Worm (Caenorhabditis elegans) whole organism, late embryonic: Measurements from ENCODE around the gene C45G9.11.

Experiments
- C38D4.7 ChIP-seq: fragments of 200-800 bp; sonication (Bioruptor generic); optimal IDR thresholded peaks from 2 replicates; lab custom pipeline; 2018; ENCODE audit warnings: mild to moderate bottlenecking, missing genetic modification characterization, moderate library complexity, missing compliant biosample characterization
- F13H6.1 ChIP-seq: sonication (generic microtip); optimal IDR thresholded peaks from 2 replicates; lab custom pipeline; 2016; ENCODE audit warnings: missing genetic modification characterization, missing compliant biosample characterization
- ahr-1 ChIP-seq: sonication (generic microtip); optimal IDR thresholded peaks from 2 replicates; lab custom pipeline; 2016; ENCODE audit warnings: missing genetic modification characterization, missing compliant biosample characterization
- ama-1 ChIP-seq: fragments of 150-350 bp; optimal IDR thresholded peaks from 2 replicates; lab custom pipeline; 2014
- ceh-14 ChIP-seq: sonication (generic microtip); optimal IDR thresholded peaks from 2 replicates; lab custom pipeline; 2016; ENCODE audit warnings: missing genotype, missing genetic modification characterization, missing compliant biosample characterization
- ceh-18 ChIP-seq: sonication (generic microtip); optimal IDR thresholded peaks from 2 replicates; lab custom pipeline; 2016; ENCODE audit warnings: missing genetic modification characterization, missing compliant biosample characterization
- ceh-19 ChIP-seq: fragments of 200-800 bp; sonication (Bioruptor generic); optimal IDR thresholded peaks from 2 replicates; lab custom pipeline; 2018; ENCODE audit warnings: mild to moderate bottlenecking, missing genetic modification characterization, missing compliant biosample characterization
- ceh-2 ChIP-seq: sonication (generic microtip); optimal IDR thresholded peaks from 2 replicates; lab custom pipeline; 2016; ENCODE audit warnings: missing genotype, missing genetic modification characterization, missing compliant biosample characterization
- ceh-22 ChIP-seq: sonication (generic microtip); optimal IDR thresholded peaks from 2 replicates; lab custom pipeline; 2017; ENCODE audit warnings: missing biosample characterization, missing genetic modification characterization
- ceh-24 ChIP-seq: sonication (generic microtip); optimal IDR thresholded peaks from 2 replicates; lab custom pipeline; 2016; ENCODE audit warnings: mild to moderate bottlenecking, missing genetic modification characterization, missing compliant biosample characterization
- ceh-34 ChIP-seq: sonication (generic microtip); optimal IDR thresholded peaks from 2 replicates; lab custom pipeline; 2016; ENCODE audit warnings: mild to moderate bottlenecking, missing genetic modification characterization, missing compliant biosample characterization
- ceh-48 ChIP-seq: sonication (generic microtip); optimal IDR thresholded peaks from 2 replicates; lab custom pipeline; 2016; ENCODE audit warnings: missing genetic modification characterization, inconsistent platforms, missing compliant biosample characterization
- ceh-9 ChIP-seq: sonication (generic microtip); optimal IDR thresholded peaks from 2 replicates; lab custom pipeline; 2016; ENCODE audit warnings: mild to moderate bottlenecking, missing genetic modification characterization, inconsistent platforms, missing compliant biosample characterization
- che-1 ChIP-seq: sonication (generic microtip); optimal IDR thresholded peaks from 2 replicates; lab custom pipeline; 2016; ENCODE audit warnings: mild to moderate bottlenecking, missing genetic modification characterization, missing compliant biosample characterization
- dmd-4 ChIP-seq: sonication (generic microtip); optimal IDR thresholded peaks from 2 replicates; lab custom pipeline; 2016; ENCODE audit warnings: borderline replicate concordance, missing genetic modification characterization, missing compliant biosample characterization
- dve-1 ChIP-seq: sonication (generic microtip); optimal IDR thresholded peaks from 2 replicates; lab custom pipeline; 2017; ENCODE audit warnings: antibody characterized with exemption, mild to moderate bottlenecking, missing genetic modification characterization, missing compliant biosample characterization
- elt-2 ChIP-seq: sonication (generic microtip); optimal IDR thresholded peaks from 2 replicates; lab custom pipeline; 2016; ENCODE audit warnings: missing genetic modification reagents, missing genetic modification characterization, missing compliant biosample characterization
- elt-4 ChIP-seq: sonication (generic microtip); optimal IDR thresholded peaks from 2 replicates; lab custom pipeline; 2016; ENCODE audit warnings: missing genetic modification characterization, missing compliant biosample characterization
- fax-1 ChIP-seq: sonication (generic microtip); optimal IDR thresholded peaks from 2 replicates; lab custom pipeline; 2016; ENCODE audit warnings: missing genotype, missing genetic modification characterization, missing compliant biosample characterization
- fkh-10 ChIP-seq: fragments of 150-350 bp; optimal IDR thresholded peaks from 2 replicates; lab custom pipeline; 2014; ENCODE audit warnings: missing biosample characterization, missing genetic modification reagents, missing genetic modification characterization
- fkh-6 ChIP-seq: sonication (generic microtip); optimal IDR thresholded peaks from 2 replicates; lab custom pipeline; 2016; ENCODE audit warnings: missing genetic modification characterization, missing compliant biosample characterization
- gmeb-2 ChIP-seq: sonication (generic microtip); optimal IDR thresholded peaks from 2 replicates; lab custom pipeline; 2016; ENCODE audit warnings: missing genetic modification characterization, inconsistent platforms, missing compliant biosample characterization
- hlh-13 ChIP-seq: fragments of 200-800 bp; sonication (Bioruptor generic); optimal IDR thresholded peaks from 2 replicates; lab custom pipeline; 2018; ENCODE audit warnings: mild to moderate bottlenecking, missing genetic modification characterization, missing compliant biosample characterization
- hlh-30 ChIP-seq: sonication (generic microtip); optimal IDR thresholded peaks from 2 replicates; lab custom pipeline; 2017; ENCODE audit warnings: antibody characterized with exemption, missing genetic modification characterization, missing compliant biosample characterization; ENCODE audit not compliant: insufficient read depth
- nhr-11 ChIP-seq: fragments of 150-350 bp; optimal IDR thresholded peaks from 2 replicates; lab custom pipeline; 2014; ENCODE audit warnings: missing biosample characterization, missing genetic modification characterization
- odd-2 ChIP-seq: sonication (generic microtip); optimal IDR thresholded peaks from 2 replicates; lab custom pipeline; 2017; ENCODE audit warnings: antibody characterized with exemption, mild to moderate bottlenecking, missing genetic modification characterization, missing compliant biosample characterization
- pha-2 ChIP-seq: sonication (generic microtip); optimal IDR thresholded peaks from 2 replicates; lab custom pipeline; 2017; ENCODE audit warnings: mild to moderate bottlenecking, missing genetic modification characterization, missing compliant biosample characterization
- pha-4 ChIP-seq: fragments of 150-350 bp; optimal IDR thresholded peaks from 2 replicates; lab custom pipeline; 2018; ENCODE audit warnings: missing biosample characterization, missing genetic modification reagents, missing genetic modification characterization
- pqm-1 ChIP-seq: sonication (generic microtip); optimal IDR thresholded peaks from 2 replicates; lab custom pipeline; 2016; ENCODE audit warnings: missing genetic modification characterization, missing compliant biosample characterization
- pros-1 ChIP-seq: fragments of 150-350 bp; optimal IDR thresholded peaks from 2 replicates; lab custom pipeline; 2014; ENCODE audit warnings: missing biosample characterization, missing genetic modification reagents, missing genetic modification characterization
- ref-2 ChIP-seq: sonication (generic microtip); optimal IDR thresholded peaks from 2 replicates; lab custom pipeline; 2016; ENCODE audit warnings: missing genetic modification characterization, missing compliant biosample characterization
- rnt-1 ChIP-seq: sonication (generic microtip); optimal IDR thresholded peaks from 2 replicates; lab custom pipeline; 2016; ENCODE audit warnings: missing genetic modification characterization, missing compliant biosample characterization
- sdc-2 ChIP-seq: sonication (generic microtip); optimal IDR thresholded peaks from 2 replicates; lab custom pipeline; 2016; ENCODE audit warnings: missing genotype, missing genetic modification characterization, missing compliant biosample characterization
- sox-2 ChIP-seq: fragments of 200-800 bp; sonication (Bioruptor generic); IDR thresholded peaks from 2 replicates; pipeline ENCODE4 v1.3.6; 2022; ENCODE audit warnings: missing genetic modification reagents, missing genetic modification characterization, missing compliant biosample characterization
- sox-4 ChIP-seq: sonication (generic microtip); optimal IDR thresholded peaks from 2 replicates; lab custom pipeline; 2017; ENCODE audit warnings: mild to moderate bottlenecking, missing genetic modification characterization, inconsistent platforms, missing compliant biosample characterization
- unc-42 ChIP-seq: sonication (generic microtip); optimal IDR thresholded peaks from 2 replicates; lab custom pipeline; 2016; ENCODE audit warnings: missing genotype, missing genetic modification characterization, missing compliant biosample characterization
- unc-55 ChIP-seq: sonication (generic microtip); optimal IDR thresholded peaks from 2 replicates; lab custom pipeline; 2017; ENCODE audit warnings: missing biosample characterization, missing genetic modification reagents, missing genetic modification characterization
- zip-5 ChIP-seq: sonication (generic microtip); optimal IDR thresholded peaks from 2 replicates; lab custom pipeline; 2016; ENCODE audit warnings: missing genetic modification characterization, missing compliant biosample characterization

Gene C45G9.11

ce11 chrIII:5094506-5094905 lies 26.0 kb upstream of the C45G9.11 start, which contains the start of gene F54D8.10:
TSS of gene F54D8.10 (plus strand) at chrIII:5094806.
- TF ChIP-seq ceh-48 (tag; lab: Kevin White, UChicago) (no peak), sdc-2 (tag; lab: Kevin White, UChicago) (no peak), F13H6.1 (no peak), unc-55 (GFP tag; lab: Kevin White, UChicago) (no peak), ceh-9 (tag; lab: Kevin White, UChicago) (no peak), elt-4 (tag; lab: Kevin White, UChicago) (no peak), elt-2 (tag; lab: Kevin White, UChicago) (no peak), dve-1 (tag; lab: Kevin White, UChicago) (no peak), hlh-30 (no peak), pqm-1 (tag; lab: Kevin White, UChicago) (no peak), ceh-14 (tag; lab: Kevin White, UChicago) (no peak), C38D4.7 (no peak), ceh-24 (tag; lab: Kevin White, UChicago) (no peak), sox-2 (GFP tag; lab: Robert Waterston, UW) (no peak), ahr-1 (tag; lab: Kevin White, UChicago) (no peak), pha-4 (tag; lab: Kevin White, UChicago) (no peak), rnt-1 (tag; lab: Kevin White, UChicago) (no peak), che-1 (tag; lab: Kevin White, UChicago) (no peak), ceh-2 (tag; lab: Kevin White, UChicago) (no peak), odd-2 (tag; lab: Kevin White, UChicago) (no peak)

- TF ChIP-seq fkh-6 (tag; lab: Kevin White, UChicago) (no peak), fax-1 (tag; lab: Kevin White, UChicago) (no peak), ama-1 (lab: Kevin White, UChicago) (no peak), dmd-4 (tag; lab: Kevin White, UChicago) (no peak), F13H6.1 (no peak), nhr-11 (tag; lab: Kevin White, UChicago) (no peak), pros-1 (tag; lab: Kevin White, UChicago) (no peak), ceh-22 (no peak), sox-4 (tag; lab: Kevin White, UChicago) (no peak), elt-2 (tag; lab: Kevin White, UChicago) (no peak), gmeb-2 (tag; lab: Kevin White, UChicago) (no peak), ahr-1 (tag; lab: Kevin White, UChicago) (no peak), zip-5 (tag; lab: Kevin White, UChicago) (no peak), fkh-10 (GFP tag; lab: Kevin White, UChicago) (no peak), ceh-19 (no peak)
Measured at ce11 chrIII:5092345-5092744, 23.8 kb upstream of the C45G9.11 start.

- no peak for TF ChIP-seq elt-4 (tag; lab: Kevin White, UChicago)
- no peak for TF ChIP-seq hlh-13 (GFP tag; lab: Kevin White, UChicago)
- no peak for TF ChIP-seq unc-42 (tag; lab: Kevin White, UChicago)
- no peak for TF ChIP-seq ceh-18 (tag; lab: Kevin White, UChicago)
- TF ChIP-seq pha-2 (tag; lab: Kevin White, UChicago): no peak
- TF ChIP-seq ceh-34 (tag; lab: Kevin White, UChicago): no peak
- no peak for TF ChIP-seq pha-4 (tag; lab: Kevin White, UChicago)
- TF ChIP-seq, all 69 proteins: peak for 0
Measured at ce11 chrIII:5089489-5089888, 21.0 kb upstream of the C45G9.11 start.

- TF ChIP-seq ref-2 (tag; lab: Kevin White, UChicago): no peak
- TF ChIP-seq unc-55 (GFP tag; lab: Kevin White, UChicago): no peak
Measured at ce11 chrIII:5085529-5085928, 17.0 kb upstream of the C45G9.11 start, which contains the start of gene cah-1. TSS of gene cah-1 (minus strand) at chrIII:5085629.
